Worm (Caenorhabditis elegans) whole organism, L4 larva: ENCODE results near the gene Y46G5A.7.

Experiments used
- ces-1 ChIP-seq: fragments of 150-350 bp; sonication (generic microtip); optimal IDR thresholded peaks from 4 replicates; lab custom pipeline; 2014; ENCODE audit warnings: missing biosample characterization, missing genetic modification reagents, missing genetic modification characterization
- egl-43 ChIP-seq: fragments of 200-800 bp; sonication (Bioruptor generic); IDR thresholded peaks from 2 replicates; pipeline ENCODE4 v1.3.6; 2022; ENCODE audit warnings: missing genetic modification reagents, missing genetic modification characterization, missing compliant biosample characterization
- set-16 ChIP-seq: fragments of 200-800 bp; sonication (Bioruptor generic); IDR thresholded peaks from 2 replicates; pipeline ENCODE4 v1.3.6; 2022; ENCODE audit warnings: missing genetic modification reagents, missing genetic modification characterization, missing compliant biosample characterization
- unc-62 ChIP-seq, 3 experiments: fragments of 150-350 bp in 1 of 3; sonication (generic microtip); optimal IDR thresholded peaks in 2 of 3; peaks in 1 of 3; 1 replicate in 1 of 3; 2 replicates in 2 of 3; lab custom pipeline; 2014 to 2017; ENCODE audit warnings: missing biosample characterization in 3 of 3, missing genetic modification characterization in 3 of 3, missing genetic modification reagents in 3 of 3, missing genotype in 1 of 3
- zfp-3 ChIP-seq: fragments of 200-800 bp; sonication (Bioruptor generic); conservative IDR thresholded peaks from 2 replicates; pipeline ENCODE4 v1.3.6; 2022; ENCODE audit warnings: missing genetic modification reagents, missing genetic modification characterization, missing compliant biosample characterization

Y46G5A.7 gene

ce11 chrII:12715757-12716350, 40.3 kb downstream of the Y46G5A.7 start:
- TF ChIP-seq set-16 (GFP tag; lab: Robert Waterston, UW) (peak; percentile 85), egl-43 (GFP tag; lab: Robert Waterston, UW) (no peak)

- TF ChIP-seq unc-62 (GFP tag; optimal IDR thresholded peaks at IDR 0.05 in 1 of 2; lab: Kevin White, UChicago) = peak in 1 of 2 experiments; percentile 5
- no peak for TF ChIP-seq unc-62 (tag; optimal IDR thresholded peaks at IDR 0.05; lab: Kevin White, UChicago)
- no peak for TF ChIP-seq zfp-3
- peak; percentile 33 for TF ChIP-seq ces-1 (GFP tag; lab: Kevin White, UChicago)
These were observed 44.6 kb downstream of the Y46G5A.7 start for ce11 chrII:12711490-12711889.
